Worm (Caenorhabditis elegans): ENCODE data around the gene txt-13.

Gene txt-13

ce11 chrII:10537571-10537970 is 32.8 kb upstream of the txt-13 start, which contains the start of gene R166.2:
R166.2 (minus strand) TSS chrII:10537671.
- TF ChIP-seq F13H6.1 (tag; optimal IDR thresholded peaks at IDR 0.05) (no peak), ceh-34 (tag; optimal IDR thresholded peaks at IDR 0.05) (no peak), eyg-1 (tag; optimal IDR thresholded peaks at IDR 0.05) (no peak), pha-2 (tag; optimal IDR thresholded peaks at IDR 0.05) (no peak), pros-1 (tag; optimal IDR thresholded peaks at IDR 0.05) (no peak), pag-3 (tag; optimal IDR thresholded peaks at IDR 0.05; ENCODE audit: borderline replicate concordance) (no peak), ceh-30 (tag; optimal IDR thresholded peaks at IDR 0.05) (no peak), lim-6 (tag; optimal IDR thresholded peaks at IDR 0.05) (no peak), C08G9.2 (tag; optimal IDR thresholded peaks at IDR 0.05) (no peak), dve-1 (tag; optimal IDR thresholded peaks at IDR 0.05) (no peak), elt-2 (tag; optimal IDR thresholded peaks at IDR 0.05) (no peak), pax-1 (tag; optimal IDR thresholded peaks at IDR 0.05) (no peak), unc-55 (GFP tag; optimal IDR thresholded peaks at IDR 0.05) (no peak), ztf-16 (tag; optimal IDR thresholded peaks at IDR 0.05) (no peak)

ce11 chrII:10537988-10538387 is 32.4 kb upstream of the txt-13 start:
- TF ChIP-seq ceh-22 (tag; optimal IDR thresholded peaks at IDR 0.05): no peak
- TF ChIP-seq ceh-34 (tag; optimal IDR thresholded peaks at IDR 0.05): no peak
- TF ChIP-seq tbx-7 (tag; optimal IDR thresholded peaks at IDR 0.05): peak; percentile 68
- no peak for TF ChIP-seq pax-1 (tag; optimal IDR thresholded peaks at IDR 0.05)
- no peak for TF ChIP-seq T23F11.4 (GFP tag; optimal IDR thresholded peaks at IDR 0.05)
- no peak for TF ChIP-seq pros-1 (tag; optimal IDR thresholded peaks at IDR 0.05)
- no peak for TF ChIP-seq dmd-4 (tag; optimal IDR thresholded peaks at IDR 0.05; ENCODE audit: borderline replicate concordance)
- no peak for TF ChIP-seq sdc-2 (tag; optimal IDR thresholded peaks at IDR 0.05)
- TF ChIP-seq ceh-31 (tag; optimal IDR thresholded peaks at IDR 0.05): peak; percentile 83
- TF ChIP-seq lin-11 (tag; optimal IDR thresholded peaks at IDR 0.05): no peak
- TF ChIP-seq fax-1 (tag; optimal IDR thresholded peaks at IDR 0.05): no peak
- TF ChIP-seq elt-2 (tag; optimal IDR thresholded peaks at IDR 0.05): peak; percentile 40
- TF ChIP-seq unc-86 (tag; optimal IDR thresholded peaks at IDR 0.05): peak; percentile 26
- TF ChIP-seq rnt-1 (tag; optimal IDR thresholded peaks at IDR 0.05): no peak
- no peak for TF ChIP-seq nhr-232 (tag; optimal IDR thresholded peaks at IDR 0.05)
- peak; percentile 47 for TF ChIP-seq unc-42 (tag; optimal IDR thresholded peaks at IDR 0.05)
- no peak for TF ChIP-seq che-1 (tag; optimal IDR thresholded peaks at IDR 0.05)
- TF ChIP-seq lim-6 (tag; optimal IDR thresholded peaks at IDR 0.05): peak; percentile 34
- TF ChIP-seq ttx-3 (tag; optimal IDR thresholded peaks at IDR 0.05): peak; percentile 4
- TF ChIP-seq unc-55 (GFP tag; optimal IDR thresholded peaks at IDR 0.05): no peak
- no peak for TF ChIP-seq ama-1 (optimal IDR thresholded peaks at IDR 0.05)
- peak; percentile 70 for TF ChIP-seq zip-5 (tag; optimal IDR thresholded peaks at IDR 0.05)
- TF ChIP-seq fkh-6 (tag; optimal IDR thresholded peaks at IDR 0.05): no peak
- TF ChIP-seq tbx-2 (tag; optimal IDR thresholded peaks at IDR 0.05): peak; percentile 83
- TF ChIP-seq syd-9 (tag; optimal IDR thresholded peaks at IDR 0.05): no peak
- TF ChIP-seq pha-2 (tag; optimal IDR thresholded peaks at IDR 0.05): no peak
- no peak for TF ChIP-seq nhr-11 (tag; optimal IDR thresholded peaks at IDR 0.05)
- TF ChIP-seq hlh-8 (tag; optimal IDR thresholded peaks at IDR 0.05): peak; percentile 26
- peak; percentile 81 for TF ChIP-seq C08G9.2 (tag; optimal IDR thresholded peaks at IDR 0.05)
- TF ChIP-seq ets-4 (tag; optimal IDR thresholded peaks at IDR 0.05): peak; percentile 53
- TF ChIP-seq F13H6.1 (tag; optimal IDR thresholded peaks at IDR 0.05): peak; percentile 36
- TF ChIP-seq pag-3 (tag; optimal IDR thresholded peaks at IDR 0.05; ENCODE audit: borderline replicate concordance): no peak
- no peak for TF ChIP-seq eyg-1 (tag; optimal IDR thresholded peaks at IDR 0.05)
- no peak for TF ChIP-seq Y22D7AL.16 (tag; optimal IDR thresholded peaks at IDR 0.05)
- peak; percentile 12 for TF ChIP-seq ref-2 (tag; optimal IDR thresholded peaks at IDR 0.05)
- no peak for TF ChIP-seq C38D4.7 (GFP tag; optimal IDR thresholded peaks at IDR 0.05)
- no peak for TF ChIP-seq ztf-16 (tag; optimal IDR thresholded peaks at IDR 0.05)
- no peak for TF ChIP-seq gmeb-2 (tag; optimal IDR thresholded peaks at IDR 0.05)
- TF ChIP-seq hlh-30 (tag; optimal IDR thresholded peaks at IDR 0.05; ENCODE audit: insufficient read depth): no peak
- no peak for TF ChIP-seq ceh-48 (tag; optimal IDR thresholded peaks at IDR 0.05)
- TF ChIP-seq ceh-24 (tag; optimal IDR thresholded peaks at IDR 0.05): no peak
- TF ChIP-seq ceh-2 (tag; optimal IDR thresholded peaks at IDR 0.05): peak; percentile 85
- no peak for TF ChIP-seq ceh-19 (GFP tag; optimal IDR thresholded peaks at IDR 0.05)
- no peak for TF ChIP-seq pha-4 (tag; optimal IDR thresholded peaks at IDR 0.05)
- TF ChIP-seq dve-1 (tag; optimal IDR thresholded peaks at IDR 0.05): no peak
- no peak for TF ChIP-seq ceh-9 (tag; optimal IDR thresholded peaks at IDR 0.05)
- no peak for TF ChIP-seq sox-4 (tag; optimal IDR thresholded peaks at IDR 0.05)
- TF ChIP-seq madf-2 (tag; optimal IDR thresholded peaks at IDR 0.05): no peak
- no peak for TF ChIP-seq sox-2 (GFP tag; IDR thresholded peaks at IDR 0.05)
